Fruit fly (Drosophila melanogaster) whole organism, prepupa: ENCODE measurements around the gene Gr85a.

Source experiments
- Blimp-1 ChIP-seq: fragments of 200-800 bp; sonication (Bioruptor generic); optimal IDR thresholded peaks from 3 replicates; lab custom pipeline; 2017; ENCODE audit warnings: missing biosample characterization, missing genetic modification characterization, mild to moderate bottlenecking, moderate library complexity, missing genetic modification reagents
- CG10631 ChIP-seq: fragments of 200-800 bp; sonication (Bioruptor generic); optimal IDR thresholded peaks from 2 replicates; lab custom pipeline; 2016; ENCODE audit warnings: missing biosample characterization, missing genetic modification characterization
- CG10669 ChIP-seq: fragments of 200-800 bp; sonication (Bioruptor generic); optimal IDR thresholded peaks from 3 replicates; lab custom pipeline; 2018; ENCODE audit warnings: missing biosample characterization, mild to moderate bottlenecking, missing genetic modification characterization, moderate library complexity
- CG11294 ChIP-seq: fragments of 200-800 bp; sonication (Bioruptor generic); IDR thresholded peaks from 2 replicates; pipeline ENCODE4 v1.3.6; 2022; ENCODE audit warnings: missing biosample characterization, missing genetic modification characterization
- CG11762 ChIP-seq: fragments of 200-800 bp; sonication (Bioruptor generic); optimal IDR thresholded peaks from 3 replicates; lab custom pipeline; 2016; ENCODE audit warnings: missing biosample characterization, missing genetic modification characterization; ENCODE audit not compliant: insufficient read depth
- CG11902 ChIP-seq: fragments of 200-800 bp; sonication (Bioruptor generic); optimal IDR thresholded peaks from 3 replicates; lab custom pipeline; 2016; ENCODE audit warnings: missing biosample characterization, missing genetic modification characterization
- CG15336 ChIP-seq: fragments of 200-800 bp; sonication (Bioruptor generic); IDR thresholded peaks from 2 replicates; pipeline ENCODE4 v1.3.6; 2022; ENCODE audit warnings: missing biosample characterization, missing genetic modification characterization
- CG1621 ChIP-seq: fragments of 200-800 bp; sonication (Bioruptor generic); optimal IDR thresholded peaks from 3 replicates; lab custom pipeline; 2018; ENCODE audit warnings: missing biosample characterization, mild to moderate bottlenecking, missing genetic modification characterization
- CG16779 ChIP-seq: fragments of 200-800 bp; sonication (Bioruptor generic); optimal IDR thresholded peaks from 3 replicates; lab custom pipeline; 2017; ENCODE audit warnings: missing biosample characterization, mild to moderate bottlenecking, missing genetic modification characterization
- CG3032 ChIP-seq: fragments of 200-800 bp; optimal IDR thresholded peaks from 2 replicates; lab custom pipeline; 2019; ENCODE audit warnings: missing biosample characterization, mild to moderate bottlenecking, missing genetic modification characterization, moderate library complexity
- CG31627 ChIP-seq: fragments of 200-800 bp; sonication (Bioruptor generic); optimal IDR thresholded peaks from 3 replicates; lab custom pipeline; 2016; ENCODE audit warnings: missing biosample characterization, missing genetic modification characterization
- CG3919 ChIP-seq: fragments of 200-800 bp; sonication (Bioruptor generic); optimal IDR thresholded peaks from 3 replicates; lab custom pipeline; 2016; ENCODE audit warnings: missing biosample characterization, missing genetic modification characterization
- CG6163 ChIP-seq: fragments of 200-800 bp; sonication (Bioruptor generic); IDR thresholded peaks from 3 replicates; pipeline ENCODE4 v1.3.6; 2022; ENCODE audit warnings: missing biosample characterization, missing genetic modification characterization
- CG6808 ChIP-seq: fragments of 200-800 bp; sonication (Bioruptor generic); optimal IDR thresholded peaks from 3 replicates; lab custom pipeline; 2017; ENCODE audit warnings: missing biosample characterization, missing genetic modification characterization, mild to moderate bottlenecking, moderate library complexity, missing genetic modification reagents
- CG6854 ChIP-seq: fragments of 200-800 bp; sonication (Bioruptor generic); optimal IDR thresholded peaks from 2 replicates; lab custom pipeline; 2017; ENCODE audit warnings: missing biosample characterization, mild to moderate bottlenecking, missing genetic modification characterization
- Eip75B ChIP-seq: fragments of 200-800 bp; sonication (Bioruptor generic); optimal IDR thresholded peaks from 3 replicates; lab custom pipeline; 2016; ENCODE audit warnings: missing biosample characterization, missing genetic modification characterization
- Eip78C ChIP-seq: fragments of 200-800 bp; sonication (Bioruptor generic); peaks from one replicate; lab custom pipeline; 2016; ENCODE audit warnings: missing biosample characterization, missing genetic modification characterization
- Eip93F ChIP-seq: fragments of 200-800 bp; sonication (Bioruptor generic); optimal IDR thresholded peaks from 2 replicates; lab custom pipeline; 2016; ENCODE audit warnings: missing biosample characterization, mild to moderate bottlenecking, missing genetic modification characterization
- Ets21C ChIP-seq: fragments of 200-800 bp; sonication (Bioruptor generic); optimal IDR thresholded peaks from 3 replicates; lab custom pipeline; 2016; ENCODE audit warnings: missing biosample characterization, missing genetic modification characterization
- Ets96B ChIP-seq: fragments of 200-800 bp; optimal IDR thresholded peaks from 2 replicates; lab custom pipeline; 2019; ENCODE audit warnings: missing biosample characterization, mild to moderate bottlenecking, missing genetic modification characterization, moderate library complexity
- Gug ChIP-seq: fragments of 200-800 bp; sonication (Bioruptor generic); IDR thresholded peaks from 2 replicates; pipeline ENCODE4 v1.3.6; 2022; ENCODE audit warnings: missing biosample characterization, missing genetic modification characterization
- Hr39 ChIP-seq: fragments of 200-800 bp; sonication (Bioruptor generic); optimal IDR thresholded peaks from 2 replicates; lab custom pipeline; 2016; ENCODE audit warnings: missing biosample characterization, missing genetic modification characterization
- OdsH ChIP-seq: fragments of 200-800 bp; sonication (Bioruptor generic); optimal IDR thresholded peaks from 3 replicates; lab custom pipeline; 2016; ENCODE audit warnings: missing biosample characterization, missing genetic modification characterization
- Smox ChIP-seq: fragments of 200-800 bp; sonication (Bioruptor generic); optimal IDR thresholded peaks from 3 replicates; lab custom pipeline; 2016; ENCODE audit warnings: missing biosample characterization, missing genetic modification characterization
- Sox102F ChIP-seq: fragments of 200-800 bp; sonication (Bioruptor generic); optimal IDR thresholded peaks from 2 replicates; lab custom pipeline; 2016; ENCODE audit warnings: missing biosample characterization, mild to moderate bottlenecking, missing genetic modification characterization
- Sox14 ChIP-seq: fragments of 200-800 bp; sonication (Bioruptor generic); optimal IDR thresholded peaks from 3 replicates; lab custom pipeline; 2016; ENCODE audit warnings: missing biosample characterization, missing genetic modification characterization
- Sox15 ChIP-seq: fragments of 200-800 bp; sonication (Bioruptor generic); optimal IDR thresholded peaks from 3 replicates; lab custom pipeline; 2016; ENCODE audit warnings: missing biosample characterization, missing genetic modification characterization
- achi ChIP-seq: fragments of 200-800 bp; sonication (Bioruptor generic); optimal IDR thresholded peaks from 3 replicates; lab custom pipeline; 2016; ENCODE audit warnings: missing biosample characterization, missing genetic modification characterization
- acj6 ChIP-seq: fragments of 200-800 bp; sonication (Bioruptor generic); optimal IDR thresholded peaks from 3 replicates; lab custom pipeline; 2016; ENCODE audit warnings: missing biosample characterization, missing genetic modification characterization
- dsx ChIP-seq: fragments of 200-800 bp; optimal IDR thresholded peaks from 3 replicates; lab custom pipeline; 2019; ENCODE audit warnings: missing biosample characterization, mild to moderate bottlenecking, missing genetic modification characterization, moderate library complexity; ENCODE audit not compliant: poor library complexity, severe bottlenecking
- fd85E ChIP-seq: fragments of 200-800 bp; sonication (Bioruptor generic); optimal IDR thresholded peaks from 3 replicates; lab custom pipeline; 2016; ENCODE audit warnings: missing biosample characterization, missing genetic modification characterization
- net ChIP-seq: fragments of 200-800 bp; sonication (Bioruptor generic); optimal IDR thresholded peaks from 3 replicates; lab custom pipeline; 2016; ENCODE audit warnings: missing biosample characterization, missing genetic modification characterization
- pdm3 ChIP-seq: fragments of 200-800 bp; sonication (Bioruptor generic); optimal IDR thresholded peaks from 3 replicates; lab custom pipeline; 2016; ENCODE audit warnings: missing biosample characterization, missing genetic modification characterization
- salr ChIP-seq, 2 experiments: fragments of 200-800 bp; sonication (Bioruptor generic); optimal IDR thresholded peaks; 3 replicates each; lab custom pipeline; 2016 to 2018; ENCODE audit warnings: missing biosample characterization in 2 of 2, missing genetic modification characterization in 2 of 2, mild to moderate bottlenecking in 1 of 2
- ss ChIP-seq, 2 experiments: fragments of 200-800 bp; sonication (Bioruptor generic); optimal IDR thresholded peaks; 2 replicates in 1 of 2; 3 replicates in 1 of 2; lab custom pipeline; 2017 to 2018; ENCODE audit warnings: mild to moderate bottlenecking in 2 of 2, missing biosample characterization in 2 of 2, missing genetic modification characterization in 2 of 2, moderate library complexity in 1 of 2
- svp ChIP-seq: fragments of 200-800 bp; sonication (Bioruptor generic); peaks from one replicate; lab custom pipeline; 2016; ENCODE audit warnings: missing biosample characterization, missing genetic modification characterization
- vri ChIP-seq: fragments of 200-800 bp; sonication (Bioruptor generic); optimal IDR thresholded peaks from 3 replicates; lab custom pipeline; 2016; ENCODE audit warnings: missing biosample characterization, mild to moderate bottlenecking, missing genetic modification characterization

Gr85a gene

dm6 chr3R:9956725-9957124 is 39.9 kb downstream of the Gr85a start:
- TF ChIP-seq svp = peak; percentile 49
- no peak for TF ChIP-seq CG31627 (GFP tag; lab: Kevin White, UChicago)
- no peak for TF ChIP-seq CG11294 (GFP tag; lab: Robert Waterston, UW)

dm6 chr3R:9954648-9955290 is 41.8 kb downstream of the Gr85a start:
- no peak for TF ChIP-seq achi (GFP tag; lab: Kevin White, UChicago)
- TF ChIP-seq CG11762 = no peak
- TF ChIP-seq OdsH (GFP tag; lab: Kevin White, UChicago) = no peak
- TF ChIP-seq CG11902 (GFP tag; lab: Kevin White, UChicago) = no peak
- no peak for TF ChIP-seq CG1621 (tag; lab: Kevin White, UChicago)
- peak; percentile 23 for TF ChIP-seq Sox102F (GFP tag; lab: Kevin White, UChicago)
- peak; percentile 53 for TF ChIP-seq Eip93F (GFP tag; lab: Kevin White, UChicago)
- TF ChIP-seq Smox (GFP tag; lab: Kevin White, UChicago) = no peak
- no peak for TF ChIP-seq CG3032
- TF ChIP-seq Eip75B (GFP tag; lab: Kevin White, UChicago) = peak; percentile 19
- TF ChIP-seq ss (GFP tag; optimal IDR thresholded peaks at IDR 0.05; lab: Kevin White, UChicago) = peak; percentile 25
- TF ChIP-seq vri (GFP tag; lab: Kevin White, UChicago) = peak; percentile 79
- TF ChIP-seq CG6808 = peak; percentile 25
- TF ChIP-seq Eip78C = peak; percentile 77
- TF ChIP-seq pdm3 (GFP tag; lab: Kevin White, UChicago) = no peak
- peak; percentile 13 for TF ChIP-seq Sox14 (GFP tag; lab: Kevin White, UChicago)
- peak; percentile 38 for TF ChIP-seq CG16779
- TF ChIP-seq CG10631 = no peak
- peak; percentile 9 for TF ChIP-seq dsx (GFP tag; lab: Kevin White, UChicago)
- TF ChIP-seq CG15336 (GFP tag; lab: Robert Waterston, UW) = 0 out of 2 replicates have a peak, but pooled peaks have one; percentile 18
- TF ChIP-seq net = peak; percentile 10
- no peak for TF ChIP-seq Ets21C
- no peak for TF ChIP-seq fd85E (GFP tag; lab: Kevin White, UChicago)
- peak; percentile 93 for TF ChIP-seq svp
- TF ChIP-seq CG6163 (GFP tag; lab: Robert Waterston, UW) = peak; percentile 24; the same call in 1 of the 3 replicates
- peak; percentile 0 for TF ChIP-seq acj6 (GFP tag; lab: Kevin White, UChicago)
- TF ChIP-seq CG3919 (GFP tag; lab: Kevin White, UChicago) = peak; percentile 7

- TF ChIP-seq CG16779 (no peak), Sox15 (no peak), CG10669 (GFP tag; lab: Kevin White, UChicago) (peak; percentile 7), vri (GFP tag; lab: Kevin White, UChicago) (no peak), CG6854 (GFP tag; lab: Kevin White, UChicago) (peak; percentile 13), CG3032 (no peak), Ets21C (no peak), CG1621 (tag; lab: Kevin White, UChicago) (no peak), salr (GFP tag; optimal IDR thresholded peaks at IDR 0.05; lab: Kevin White, UChicago) (peak in 1 of 2 experiments; percentile 4), CG11762 (no peak), Smox (GFP tag; lab: Kevin White, UChicago) (no peak), Gug (GFP tag; lab: Robert Waterston, UW) (no peak)
These were observed 43.8 kb downstream of the Gr85a start for dm6 chr3R:9952669-9953277.

- TF ChIP-seq Blimp-1 (GFP tag; lab: Kevin White, UChicago) = no peak
- no peak for TF ChIP-seq OdsH (GFP tag; lab: Kevin White, UChicago)
- no peak for TF ChIP-seq salr (GFP tag; optimal IDR thresholded peaks at IDR 0.05; lab: Kevin White, UChicago)
- TF ChIP-seq Eip78C = no peak
- no peak for TF ChIP-seq CG11902 (GFP tag; lab: Kevin White, UChicago)
- TF ChIP-seq CG11294 (GFP tag; lab: Robert Waterston, UW) = no peak
- TF ChIP-seq Hr39 (GFP tag; lab: Kevin White, UChicago) = no peak
- TF ChIP-seq Ets96B (tag; lab: Kevin White, UChicago) = no peak
- TF ChIP-seq CG11762 = no peak
These were observed 44.9 kb downstream of the Gr85a start for dm6 chr3R:9951679-9952078.
